Fruit fly (Drosophila melanogaster): ENCODE results near the gene CG4360.

dm6 chr3R:20282769-20283530 is 44.9 kb downstream of the CG4360 start:
- TF ChIP-seq psq (optimal IDR thresholded peaks at IDR 0.05), result no peak
- TF ChIP-seq Dll (optimal IDR thresholded peaks at IDR 0.05), result no peak
- peak in 1 of 2 experiments; percentile 9 for TF ChIP-seq EcR (GFP tag; optimal IDR thresholded peaks at IDR 0.05)
